Worm (Caenorhabditis elegans) whole organism, L3 larva: ENCODE data around the gene gst-41.

ENCODE experiments used
- ama-1 ChIP-seq: fragments of 150-350 bp; optimal IDR thresholded peaks from 2 replicates; lab custom pipeline; 2018
- ceh-82 ChIP-seq: fragments of 150-350 bp; optimal IDR thresholded peaks from 2 replicates; lab custom pipeline; 2014; ENCODE audit warnings: missing biosample characterization, missing genetic modification characterization
- elt-3 ChIP-seq, 3 experiments: fragments of 150-350 bp in 1 of 3; sonication (generic microtip) in 2 of 3; optimal IDR thresholded peaks; 2 replicates in 2 of 3; 4 replicates in 1 of 3; lab custom pipeline; 2014 to 2017; ENCODE audit warnings: missing biosample characterization in 3 of 3, missing genetic modification characterization in 3 of 3
- jun-1 ChIP-seq: fragments of 150-350 bp; optimal IDR thresholded peaks from 2 replicates; lab custom pipeline; 2014; ENCODE audit warnings: missing biosample characterization, missing genetic modification reagents, missing genetic modification characterization
- nhr-237 ChIP-seq: fragments of 150-350 bp; optimal IDR thresholded peaks from 2 replicates; lab custom pipeline; 2014; ENCODE audit warnings: missing biosample characterization, missing genetic modification characterization
- tbx-2 ChIP-seq: sonication (generic microtip); optimal IDR thresholded peaks from 2 replicates; lab custom pipeline; 2016; ENCODE audit warnings: mild to moderate bottlenecking, missing genetic modification characterization, missing compliant biosample characterization
- unc-62 ChIP-seq: fragments of 150-350 bp; sonication (generic microtip); optimal IDR thresholded peaks from 4 replicates; lab custom pipeline; 2014; ENCODE audit warnings: missing biosample characterization, missing genetic modification reagents, missing genetic modification characterization
- ztf-4 ChIP-seq: fragments of 150-350 bp; optimal IDR thresholded peaks from 2 replicates; lab custom pipeline; 2014; ENCODE audit warnings: missing biosample characterization, missing genetic modification characterization

DNA sequence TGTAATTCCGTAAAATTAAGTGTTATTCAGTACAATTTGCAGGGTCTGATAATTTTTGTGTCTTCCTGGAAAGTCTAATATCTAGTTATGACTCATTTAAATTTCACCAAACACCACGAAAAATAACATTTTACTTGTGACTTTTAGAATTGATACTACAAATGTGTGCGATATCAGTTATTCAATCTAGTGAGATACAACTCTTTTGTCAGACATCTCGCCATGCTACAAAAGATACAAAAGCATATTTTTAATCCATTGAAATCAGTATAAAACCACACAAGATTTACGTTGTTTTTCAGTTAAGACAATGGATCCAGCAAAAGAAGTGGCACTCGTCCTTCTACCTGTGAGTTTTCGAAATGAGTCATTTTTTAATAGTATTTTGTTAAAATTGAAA, 25.0 kb downstream of the gst-41 start, which contains the start of gene srx-56:
- TF ChIP-seq unc-62 (GFP tag; lab: Kevin White, UChicago): no peak
- TF ChIP-seq ceh-82 (tag; lab: Kevin White, UChicago): no peak
- TF ChIP-seq nhr-237 (tag; lab: Kevin White, UChicago): no peak
- no peak for TF ChIP-seq jun-1 (tag; lab: Kevin White, UChicago)
- no peak for TF ChIP-seq ama-1 (lab: Kevin White, UChicago)
- no peak for TF ChIP-seq tbx-2 (tag; lab: Kevin White, UChicago)
- no peak for TF ChIP-seq elt-3 (tag; optimal IDR thresholded peaks at IDR 0.05; lab: Kevin White, UChicago)
- TF ChIP-seq ztf-4 (tag; lab: Kevin White, UChicago): no peak
